Worm (Caenorhabditis elegans) whole organism, L2 larva: ENCODE measurements around the gene ubc-8.
"Not testable (repeated sequence)": the region's sequence is repeated elsewhere in the genome, so short reads cannot be mapped to it uniquely, and the experiment has no call there.

Experiments
- C34F6.9 ChIP-seq: fragments of 150-350 bp; optimal IDR thresholded peaks from 2 replicates; lab custom pipeline; 2014; ENCODE audit warnings: missing biosample characterization, missing genetic modification characterization
- F13H6.1 ChIP-seq: sonication (generic microtip); optimal IDR thresholded peaks from 2 replicates; lab custom pipeline; 2016; ENCODE audit warnings: missing genetic modification characterization, missing compliant biosample characterization
- R02D3.7 ChIP-seq: fragments of 150-350 bp; optimal IDR thresholded peaks from 2 replicates; lab custom pipeline; 2014; ENCODE audit warnings: missing biosample characterization, missing genetic modification characterization
- Y55F3AM.14 ChIP-seq: fragments of 200-800 bp; sonication (Bioruptor generic); optimal IDR thresholded peaks from 2 replicates; lab custom pipeline; 2018; ENCODE audit warnings: mild to moderate bottlenecking, missing genetic modification characterization, missing compliant biosample characterization
- ZK546.5 ChIP-seq: sonication (generic microtip); optimal IDR thresholded peaks from 2 replicates; lab custom pipeline; 2017; ENCODE audit warnings: missing biosample characterization, missing genetic modification characterization
- alr-1 ChIP-seq: fragments of 150-350 bp; optimal IDR thresholded peaks from 2 replicates; lab custom pipeline; 2014; ENCODE audit warnings: missing biosample characterization, missing genetic modification characterization
- aly-2 ChIP-seq: fragments of 150-350 bp; optimal IDR thresholded peaks from 2 replicates; lab custom pipeline; 2014; ENCODE audit warnings: missing biosample characterization, missing genetic modification characterization
- ama-1 ChIP-seq: fragments of 150-350 bp; optimal IDR thresholded peaks from 2 replicates; lab custom pipeline; 2018; ENCODE audit warnings: inconsistent platforms
- blmp-1 ChIP-seq: sonication (generic microtip); optimal IDR thresholded peaks from 2 replicates; lab custom pipeline; 2017; ENCODE audit warnings: missing genetic modification characterization, mild to moderate bottlenecking, missing compliant biosample characterization, antibody characterized with exemption, moderate library complexity; ENCODE audit not compliant: insufficient read depth
- ceh-16 ChIP-seq: fragments of 150-350 bp; optimal IDR thresholded peaks from 2 replicates; lab custom pipeline; 2014; ENCODE audit warnings: missing biosample characterization, missing genetic modification characterization
- ceh-82 ChIP-seq: fragments of 150-350 bp; optimal IDR thresholded peaks from 2 replicates; lab custom pipeline; 2014; ENCODE audit warnings: missing biosample characterization, missing genetic modification characterization
- crh-2 ChIP-seq: sonication (generic microtip); optimal IDR thresholded peaks from 2 replicates; lab custom pipeline; 2017; ENCODE audit warnings: missing biosample characterization, missing genetic modification characterization
- dmd-4 ChIP-seq: sonication (generic microtip); optimal IDR thresholded peaks from 2 replicates; lab custom pipeline; 2017; ENCODE audit warnings: missing biosample characterization, missing genetic modification characterization
- egl-27 ChIP-seq: sonication (generic microtip); optimal IDR thresholded peaks from 3 replicates; lab custom pipeline; 2017; ENCODE audit warnings: missing biosample characterization, missing genetic modification reagents, missing genetic modification characterization
- elt-1 ChIP-seq: fragments of 150-350 bp; optimal IDR thresholded peaks from 2 replicates; lab custom pipeline; 2014; ENCODE audit warnings: missing biosample characterization, missing genetic modification characterization
- elt-3 ChIP-seq: sonication (generic microtip); optimal IDR thresholded peaks from 2 replicates; lab custom pipeline; 2017; ENCODE audit warnings: missing biosample characterization, missing genetic modification characterization
- fos-1 ChIP-seq: fragments of 150-350 bp; optimal IDR thresholded peaks from 2 replicates; lab custom pipeline; 2014; ENCODE audit warnings: missing biosample characterization, missing genetic modification characterization
- lin-11 ChIP-seq: fragments of 150-350 bp; sonication (generic microtip); optimal IDR thresholded peaks from 2 replicates; lab custom pipeline; 2014; ENCODE audit warnings: missing biosample characterization, missing genetic modification characterization, inconsistent platforms, mixed read lengths
- lin-39 ChIP-seq: fragments of 150-350 bp; optimal IDR thresholded peaks from 2 replicates; lab custom pipeline; 2014; ENCODE audit warnings: missing biosample characterization, missing genetic modification reagents, missing genetic modification characterization
- lsy-2 ChIP-seq, 2 experiments: fragments of 150-350 bp in 1 of 2; sonication (generic microtip) in 1 of 2; optimal IDR thresholded peaks; 2 replicates each; lab custom pipeline; 2014 to 2017; ENCODE audit warnings: missing biosample characterization in 2 of 2, missing genetic modification characterization in 2 of 2
- mab-5 ChIP-seq: fragments of 150-350 bp; optimal IDR thresholded peaks from 2 replicates; lab custom pipeline; 2014; ENCODE audit warnings: missing biosample characterization, missing genetic modification characterization
- mbf-1 ChIP-seq: sonication (generic microtip); optimal IDR thresholded peaks from 2 replicates; lab custom pipeline; 2017; ENCODE audit warnings: missing biosample characterization, missing genetic modification characterization
- mdl-1 ChIP-seq, 2 experiments: fragments of 150-350 bp in 1 of 2; sonication (generic microtip) in 1 of 2; optimal IDR thresholded peaks; 2 replicates each; lab custom pipeline; 2017; ENCODE audit warnings: missing biosample characterization in 2 of 2, missing genetic modification characterization in 2 of 2
- nhr-10 ChIP-seq: sonication (generic microtip); optimal IDR thresholded peaks from 2 replicates; lab custom pipeline; 2017; ENCODE audit warnings: missing biosample characterization, missing genetic modification characterization
- nhr-11 ChIP-seq: fragments of 150-350 bp; optimal IDR thresholded peaks from 2 replicates; lab custom pipeline; 2014; ENCODE audit warnings: missing biosample characterization, missing genetic modification characterization
- nhr-12 ChIP-seq: fragments of 150-350 bp; optimal IDR thresholded peaks from 2 replicates; lab custom pipeline; 2014; ENCODE audit warnings: missing biosample characterization, missing genetic modification characterization
- nhr-129 ChIP-seq: fragments of 150-350 bp; optimal IDR thresholded peaks from 2 replicates; lab custom pipeline; 2014; ENCODE audit warnings: missing biosample characterization, missing genetic modification characterization
- nhr-21 ChIP-seq: fragments of 150-350 bp; optimal IDR thresholded peaks from 2 replicates; lab custom pipeline; 2014; ENCODE audit warnings: missing biosample characterization, missing genetic modification characterization
- nhr-23 ChIP-seq: fragments of 150-350 bp; optimal IDR thresholded peaks from 2 replicates; lab custom pipeline; 2014; ENCODE audit warnings: missing biosample characterization, missing genetic modification reagents, missing genetic modification characterization
- nhr-237 ChIP-seq: fragments of 150-350 bp; optimal IDR thresholded peaks from 2 replicates; lab custom pipeline; 2014; ENCODE audit warnings: missing biosample characterization, missing genetic modification characterization
- nhr-25 ChIP-seq: fragments of 150-350 bp; sonication (generic microtip); optimal IDR thresholded peaks from 3 replicates; lab custom pipeline; 2014; ENCODE audit warnings: missing biosample characterization, missing genetic modification characterization
- nhr-6 ChIP-seq: fragments of 150-350 bp; optimal IDR thresholded peaks from 2 replicates; lab custom pipeline; 2014; ENCODE audit warnings: missing biosample characterization, missing genetic modification characterization
- nhr-77 ChIP-seq: fragments of 150-350 bp; optimal IDR thresholded peaks from 2 replicates; lab custom pipeline; 2014; ENCODE audit warnings: missing biosample characterization, missing genetic modification characterization
- peb-1 ChIP-seq: fragments of 150-350 bp; optimal IDR thresholded peaks from 2 replicates; lab custom pipeline; 2014; ENCODE audit warnings: missing biosample characterization, missing genetic modification characterization
- sem-4 ChIP-seq: fragments of 150-350 bp; optimal IDR thresholded peaks from 2 replicates; lab custom pipeline; 2014; ENCODE audit warnings: missing biosample characterization, missing genetic modification reagents, missing genetic modification characterization
- sma-3 ChIP-seq: sonication (generic microtip); optimal IDR thresholded peaks from 2 replicates; lab custom pipeline; 2016; ENCODE audit warnings: missing genetic modification reagents, missing genetic modification characterization, missing compliant biosample characterization
- sma-9 ChIP-seq, 2 experiments: fragments of 150-350 bp in 1 of 2; sonication (generic microtip) in 1 of 2; optimal IDR thresholded peaks; 2 replicates each; lab custom pipeline; 2014 to 2016; ENCODE audit warnings: missing genetic modification characterization in 2 of 2, mild to moderate bottlenecking in 1 of 2, missing biosample characterization in 1 of 2, missing compliant biosample characterization in 1 of 2, missing genetic modification reagents in 1 of 2, moderate library complexity in 1 of 2
- snpc-4 ChIP-seq: fragments of 150-350 bp; optimal IDR thresholded peaks from 2 replicates; lab custom pipeline; 2014; ENCODE audit warnings: missing biosample characterization, missing genetic modification characterization
- unc-55 ChIP-seq: fragments of 150-350 bp; sonication (generic microtip); optimal IDR thresholded peaks from 3 replicates; lab custom pipeline; 2014; ENCODE audit warnings: missing biosample characterization, missing genetic modification reagents, missing genetic modification characterization
- unc-62 ChIP-seq: fragments of 150-350 bp; optimal IDR thresholded peaks from 2 replicates; lab custom pipeline; 2014; ENCODE audit warnings: missing biosample characterization, missing genetic modification reagents, missing genetic modification characterization
- zag-1 ChIP-seq: fragments of 150-350 bp; optimal IDR thresholded peaks from 2 replicates; lab custom pipeline; 2014; ENCODE audit warnings: missing biosample characterization, missing genetic modification characterization
- ztf-1 ChIP-seq: fragments of 200-800 bp; sonication (Bioruptor generic); conservative IDR thresholded peaks from 2 replicates; pipeline ENCODE4 v1.3.6; 2022; ENCODE audit warnings: missing genetic modification characterization, missing compliant biosample characterization
- ztf-11 ChIP-seq: sonication (generic microtip); optimal IDR thresholded peaks from 2 replicates; lab custom pipeline; 2017; ENCODE audit warnings: missing biosample characterization, missing genetic modification characterization

Gene ubc-8

DNA sequence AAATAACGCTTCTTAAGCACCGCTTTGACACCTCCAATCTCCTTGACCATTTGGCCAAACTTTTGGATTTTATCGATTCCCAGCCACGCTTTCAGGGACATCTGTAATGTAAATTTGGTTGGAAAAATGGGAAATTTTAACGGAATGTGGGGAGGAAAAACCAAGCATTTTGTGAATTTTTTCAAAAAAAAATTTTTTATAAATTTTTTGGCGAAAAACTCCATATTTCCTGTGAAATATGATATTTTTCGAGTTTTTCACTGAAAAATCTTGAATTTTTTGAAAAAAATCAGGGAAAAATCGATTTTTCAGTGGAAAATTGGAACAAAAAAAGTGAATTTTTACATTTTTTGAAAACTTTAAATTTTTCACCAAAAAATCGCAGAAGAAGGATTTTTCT lies 12.7 kb upstream of the ubc-8 start, which contains the start of gene ndua-12:
Gene ndua-12, minus strand, starts transcription at position 101 of the 400 bp plus-strand sequence.
- TF ChIP-seq peb-1, lin-11, blmp-1 (tag; lab: Kevin White, UChicago): not testable (repeated sequence)
- TF ChIP-seq, all 48 proteins: peak for 0; not testable (repeated sequence) for 48

DNA sequence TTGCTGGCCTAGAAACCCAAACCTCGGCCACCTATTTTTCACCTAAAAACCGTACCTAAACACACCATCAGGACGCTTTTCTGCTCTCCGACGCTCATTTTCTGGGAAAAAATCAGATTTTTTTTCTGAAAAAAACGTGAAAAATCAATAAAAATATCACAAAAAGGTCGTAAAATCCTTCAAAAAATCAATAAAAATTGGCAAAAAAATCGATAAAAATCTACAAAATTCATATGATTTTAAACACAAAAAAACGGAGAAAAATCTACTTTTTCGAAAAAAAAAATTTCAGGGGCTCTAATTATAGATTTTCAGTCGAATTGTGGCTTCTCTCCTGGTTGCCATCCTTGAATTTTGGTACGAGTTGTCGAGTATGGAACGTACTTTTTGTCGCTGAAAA lies 9.4 kb upstream of the ubc-8 start, which contains the start of gene Y94H6A.7:
Gene Y94H6A.7, minus strand, starts transcription at position 101 of the 400 bp plus-strand sequence.
- not testable (repeated sequence) for TF ChIP-seq unc-62 (GFP tag; lab: Kevin White, UChicago); nhr-129 (tag; lab: Kevin White, UChicago); lin-11 (tag; lab: Kevin White, UChicago)

DNA sequence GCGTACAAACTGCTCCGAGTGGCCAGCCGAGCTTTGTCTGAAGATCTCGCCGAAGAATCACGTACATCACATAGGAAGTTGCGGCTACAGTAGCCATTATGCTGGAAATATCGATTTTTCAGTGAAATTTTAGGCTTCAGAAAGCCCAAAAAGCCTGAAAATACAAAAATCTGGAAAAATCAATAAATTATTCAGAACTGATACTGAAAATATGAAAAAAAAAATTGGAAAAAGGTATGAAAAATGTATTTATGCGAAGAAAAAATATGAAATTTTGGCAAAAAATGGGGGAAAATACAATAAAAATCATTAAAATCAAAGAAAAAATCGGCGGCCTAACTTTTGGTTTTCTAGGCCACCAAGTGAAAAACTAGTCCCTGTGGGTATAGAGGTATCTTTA lies 5.9 kb upstream of the ubc-8 start, which contains the start of gene Y94H6A.12:
Gene Y94H6A.12, minus strand, starts transcription at position 101 of the 400 bp plus-strand sequence.
- no peak for TF ChIP-seq Y55F3AM.14 (GFP tag; lab: Kevin White, UChicago)
- TF ChIP-seq nhr-11 (tag; lab: Kevin White, UChicago) = no peak
- TF ChIP-seq sem-4 (tag; lab: Kevin White, UChicago) = no peak
- no peak for TF ChIP-seq nhr-77 (tag; lab: Kevin White, UChicago)
- no peak for TF ChIP-seq nhr-129 (tag; lab: Kevin White, UChicago)
- TF ChIP-seq F13H6.1 (tag; lab: Kevin White, UChicago) = no peak
- TF ChIP-seq unc-55 = no peak
- no peak for TF ChIP-seq nhr-12 (tag; lab: Kevin White, UChicago)
- no peak for TF ChIP-seq ztf-1 (GFP tag; lab: Robert Waterston, UW)
- no peak for TF ChIP-seq C34F6.9 (tag; lab: Kevin White, UChicago)
- no peak for TF ChIP-seq ceh-82 (tag; lab: Kevin White, UChicago)
- no peak for TF ChIP-seq unc-62 (GFP tag; lab: Kevin White, UChicago)
- no peak for TF ChIP-seq alr-1 (tag; lab: Kevin White, UChicago)
- TF ChIP-seq, all 48 proteins: peak for 0

DNA sequence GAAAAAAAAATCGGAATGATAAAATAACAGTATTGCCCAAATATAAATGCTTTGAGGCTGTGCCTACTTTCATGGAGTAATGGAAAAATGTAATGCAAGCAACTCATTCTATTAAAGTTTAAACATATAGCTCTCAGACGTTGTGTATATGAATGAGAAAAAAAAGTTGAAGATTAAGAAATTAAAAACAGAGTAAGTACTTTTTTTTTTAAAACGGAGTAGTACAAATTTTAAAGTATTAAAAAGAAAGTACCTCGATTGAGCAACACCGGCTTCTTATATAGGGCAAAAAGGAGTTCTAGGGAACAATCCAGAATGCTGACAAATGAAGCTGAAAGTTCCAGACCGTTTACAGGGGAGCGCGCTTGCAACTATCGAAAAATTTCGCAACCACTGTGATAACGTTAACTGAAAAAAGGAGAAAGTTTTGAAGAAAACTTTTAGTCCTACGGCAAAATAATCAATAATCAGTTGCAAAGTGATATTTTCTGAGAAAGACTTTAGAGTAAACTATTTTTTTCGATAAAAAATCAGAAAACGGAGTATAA lies 4.2 kb upstream of the ubc-8 start:
- TF ChIP-seq nhr-11 (tag; lab: Kevin White, UChicago) (no peak), dmd-4 (tag; lab: Kevin White, UChicago) (no peak), sem-4 (tag; lab: Kevin White, UChicago) (no peak), zag-1 (tag; lab: Kevin White, UChicago) (no peak), nhr-23 (tag; lab: Kevin White, UChicago) (no peak), unc-55 (peak; percentile 47), lin-39 (tag; lab: Kevin White, UChicago) (no peak), ZK546.5 (tag; lab: Kevin White, UChicago) (no peak), nhr-237 (tag; lab: Kevin White, UChicago) (no peak), nhr-25 (tag; lab: Kevin White, UChicago) (no peak), nhr-21 (no peak), mbf-1 (tag; lab: Kevin White, UChicago) (no peak), fos-1 (tag; lab: Kevin White, UChicago) (peak; percentile 19), sma-3 (GFP tag; lab: Kevin White, UChicago) (peak; percentile 12), egl-27 (no peak), lin-11 (tag; lab: Kevin White, UChicago) (no peak), nhr-77 (tag; lab: Kevin White, UChicago) (no peak), peb-1 (tag; lab: Kevin White, UChicago) (no peak), alr-1 (tag; lab: Kevin White, UChicago) (no peak), crh-2 (tag; lab: Kevin White, UChicago) (peak; percentile 63), nhr-6 (no peak), Y55F3AM.14 (GFP tag; lab: Kevin White, UChicago) (no peak), C34F6.9 (tag; lab: Kevin White, UChicago) (peak; percentile 10), ceh-82 (tag; lab: Kevin White, UChicago) (no peak), lsy-2 (tag; optimal IDR thresholded peaks at IDR 0.05; lab: Kevin White, UChicago) (peak in 1 of 2 experiments; percentile 15), nhr-129 (tag; lab: Kevin White, UChicago) (no peak), ceh-16 (tag; lab: Kevin White, UChicago) (no peak), unc-62 (GFP tag; lab: Kevin White, UChicago) (no peak), elt-3 (no peak), ztf-11 (tag; lab: Kevin White, UChicago) (no peak), sma-9 (GFP tag; optimal IDR thresholded peaks at IDR 0.05; lab: Kevin White, UChicago) (no peak), sma-9 (tag; optimal IDR thresholded peaks at IDR 0.05; lab: Kevin White, UChicago) (no peak), mab-5 (tag; lab: Kevin White, UChicago) (no peak), aly-2 (tag; lab: Kevin White, UChicago) (no peak), nhr-10 (tag; lab: Kevin White, UChicago) (no peak), nhr-12 (tag; lab: Kevin White, UChicago) (no peak), R02D3.7 (tag; lab: Kevin White, UChicago) (no peak), ztf-1 (GFP tag; lab: Robert Waterston, UW) (no peak), elt-1 (tag; lab: Kevin White, UChicago) (no peak), snpc-4 (tag; lab: Kevin White, UChicago) (no peak), ama-1 (lab: Kevin White, UChicago) (peak; percentile 65), mdl-1 (tag; optimal IDR thresholded peaks at IDR 0.05; lab: Kevin White, UChicago) (no peak)
